Worm (Caenorhabditis elegans) whole organism, L2 larva: ENCODE measurements around the gene egl-5.

ENCODE experiments used
- F13H6.1 ChIP-seq: sonication (generic microtip); optimal IDR thresholded peaks from 2 replicates; lab custom pipeline; 2016; ENCODE audit warnings: missing genetic modification characterization, missing compliant biosample characterization
- aly-2 ChIP-seq: fragments of 150-350 bp; optimal IDR thresholded peaks from 2 replicates; lab custom pipeline; 2014; ENCODE audit warnings: missing biosample characterization, missing genetic modification characterization
- elt-3 ChIP-seq: sonication (generic microtip); optimal IDR thresholded peaks from 2 replicates; lab custom pipeline; 2017; ENCODE audit warnings: missing biosample characterization, missing genetic modification characterization
- lsy-2 ChIP-seq, 2 experiments: fragments of 150-350 bp in 1 of 2; sonication (generic microtip) in 1 of 2; optimal IDR thresholded peaks; 2 replicates each; lab custom pipeline; 2014 to 2017; ENCODE audit warnings: missing biosample characterization in 2 of 2, missing genetic modification characterization in 2 of 2
- mbf-1 ChIP-seq: sonication (generic microtip); optimal IDR thresholded peaks from 2 replicates; lab custom pipeline; 2017; ENCODE audit warnings: missing biosample characterization, missing genetic modification characterization
- nhr-11 ChIP-seq: fragments of 150-350 bp; optimal IDR thresholded peaks from 2 replicates; lab custom pipeline; 2014; ENCODE audit warnings: missing biosample characterization, missing genetic modification characterization
- nhr-77 ChIP-seq: fragments of 150-350 bp; optimal IDR thresholded peaks from 2 replicates; lab custom pipeline; 2014; ENCODE audit warnings: missing biosample characterization, missing genetic modification characterization
- skn-1 ChIP-seq: sonication (generic microtip); optimal IDR thresholded peaks from 2 replicates; lab custom pipeline; 2017; ENCODE audit warnings: missing biosample characterization, missing genetic modification characterization
- zag-1 ChIP-seq: fragments of 150-350 bp; optimal IDR thresholded peaks from 2 replicates; lab custom pipeline; 2014; ENCODE audit warnings: missing biosample characterization, missing genetic modification characterization

ce11 chrIII:7815571-7816348, 1.6 kb downstream of the egl-5 start:
- TF ChIP-seq elt-3 (tag; lab: Kevin White, UChicago) (no peak), lsy-2 (tag; optimal IDR thresholded peaks at IDR 0.05; lab: Kevin White, UChicago) (no peak), zag-1 (tag; lab: Kevin White, UChicago) (no peak), nhr-11 (tag; lab: Kevin White, UChicago) (no peak), mbf-1 (tag; lab: Kevin White, UChicago) (no peak), nhr-77 (tag; lab: Kevin White, UChicago) (no peak), aly-2 (no peak), skn-1 (tag; lab: Kevin White, UChicago) (no peak), F13H6.1 (tag; lab: Kevin White, UChicago) (no peak)
